Fruit fly (Drosophila melanogaster) whole organism, pupa: ENCODE results near the gene Ythdf.

Experiments used
- CG15710 ChIP-seq: fragments of 200-800 bp; sonication (Bioruptor generic); optimal IDR thresholded peaks from 2 replicates; lab custom pipeline; 2018; ENCODE audit warnings: missing biosample characterization, mild to moderate bottlenecking, missing genetic modification characterization, moderate library complexity
- CG34367 ChIP-seq: fragments of 200-800 bp; sonication (Bioruptor generic); optimal IDR thresholded peaks from 2 replicates; lab custom pipeline; 2018; ENCODE audit warnings: missing biosample characterization, mild to moderate bottlenecking, missing genetic modification characterization
- D1 ChIP-seq: fragments of 200-800 bp; sonication (Bioruptor generic); optimal IDR thresholded peaks from 2 replicates; lab custom pipeline; 2018; ENCODE audit warnings: missing biosample characterization, mild to moderate bottlenecking, missing genetic modification characterization, moderate library complexity
- Ets98B ChIP-seq: fragments of 200-800 bp; sonication (Bioruptor generic); IDR thresholded peaks from 2 replicates; pipeline ENCODE4 v1.3.6; 2022; ENCODE audit warnings: missing biosample characterization, missing genetic modification characterization
- Pif1A ChIP-seq: fragments of 200-800 bp; sonication (Bioruptor generic); optimal IDR thresholded peaks from 3 replicates; lab custom pipeline; 2016; ENCODE audit warnings: missing biosample characterization, missing genetic modification characterization
- Snoo ChIP-seq: fragments of 200-800 bp; sonication (Bioruptor generic); optimal IDR thresholded peaks from 3 replicates; lab custom pipeline; 2017; ENCODE audit warnings: missing biosample characterization, mild to moderate bottlenecking, missing genetic modification characterization, inconsistent platforms
- gl ChIP-seq: fragments of 200-800 bp; sonication (Bioruptor generic); optimal IDR thresholded peaks from 2 replicates; lab custom pipeline; 2018; ENCODE audit warnings: missing biosample characterization, mild to moderate bottlenecking, missing genetic modification characterization
- rn ChIP-seq: fragments of 200-800 bp; sonication (Bioruptor generic); IDR thresholded peaks from 2 replicates; pipeline ENCODE4 v1.3.6; 2022; ENCODE audit warnings: missing biosample characterization, missing genetic modification characterization

DNA sequence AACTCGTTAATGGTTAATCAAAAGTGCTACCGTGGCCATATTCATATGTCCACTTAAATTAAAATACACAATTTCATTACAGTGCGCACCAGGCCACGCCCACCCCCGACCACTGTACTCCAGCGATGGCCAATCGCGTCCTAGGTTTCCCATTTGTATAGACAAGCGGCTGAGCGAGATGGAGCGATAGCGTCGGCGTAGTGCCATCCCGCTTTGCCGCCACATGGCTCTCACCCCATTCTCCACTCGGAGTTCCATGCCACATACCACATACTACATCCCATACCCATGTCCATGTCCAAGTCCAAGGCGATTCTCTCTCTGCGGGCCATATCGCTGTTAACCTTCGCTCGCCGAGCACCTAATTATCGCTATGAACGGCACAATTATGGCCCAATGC is 41.4 kb upstream of the Ythdf start:
- no peak for TF ChIP-seq Pif1A (GFP tag; lab: Kevin White, UChicago)
- TF ChIP-seq CG34367 (tag; lab: Kevin White, UChicago): no peak
- TF ChIP-seq gl (tag; lab: Kevin White, UChicago): no peak
- no peak for TF ChIP-seq CG15710 (tag; lab: Kevin White, UChicago)
- no peak for TF ChIP-seq rn
- no peak for TF ChIP-seq Snoo
- no peak for TF ChIP-seq Ets98B
- no peak for TF ChIP-seq D1
